Worm (Caenorhabditis elegans): ENCODE measurements around the gene fbxa-165.

- TF ChIP-seq dao-5 (tag; optimal IDR thresholded peaks at IDR 0.05) (no peak), him-1 (tag; optimal IDR thresholded peaks at IDR 0.05) (no peak), W03F9.2 (tag; optimal IDR thresholded peaks at IDR 0.05) (no peak)
Observed at ce11 chrII:1597101-1598088, 18.9 kb downstream of the fbxa-165 start, which contains the start of gene bath-46.
